Worm (Caenorhabditis elegans) whole organism, late embryonic: ENCODE data around the gene str-99.

Experiments
- C08G9.2 ChIP-seq: sonication (generic microtip); optimal IDR thresholded peaks from 2 replicates; lab custom pipeline; 2016; ENCODE audit warnings: mild to moderate bottlenecking, missing genetic modification characterization, moderate library complexity, missing compliant biosample characterization
- K02D7.2 ChIP-seq: sonication (generic microtip); optimal IDR thresholded peaks from 2 replicates; lab custom pipeline; 2017; ENCODE audit warnings: mild to moderate bottlenecking, missing genetic modification characterization, missing compliant biosample characterization
- K09A11.1 ChIP-seq: sonication (generic microtip); optimal IDR thresholded peaks from 2 replicates; lab custom pipeline; 2017; ENCODE audit warnings: antibody characterized with exemption, mild to moderate bottlenecking, missing genetic modification characterization, missing compliant biosample characterization; ENCODE audit not compliant: insufficient read depth
- Y22D7AL.16 ChIP-seq: sonication (generic microtip); optimal IDR thresholded peaks from 2 replicates; lab custom pipeline; 2016; ENCODE audit warnings: missing genetic modification characterization, missing compliant biosample characterization
- ama-1 ChIP-seq: fragments of 150-350 bp; optimal IDR thresholded peaks from 2 replicates; lab custom pipeline; 2014
- ceh-22 ChIP-seq: sonication (generic microtip); optimal IDR thresholded peaks from 2 replicates; lab custom pipeline; 2017; ENCODE audit warnings: missing biosample characterization, missing genetic modification characterization
- ceh-24 ChIP-seq: sonication (generic microtip); optimal IDR thresholded peaks from 2 replicates; lab custom pipeline; 2016; ENCODE audit warnings: mild to moderate bottlenecking, missing genetic modification characterization, missing compliant biosample characterization
- ceh-34 ChIP-seq: sonication (generic microtip); optimal IDR thresholded peaks from 2 replicates; lab custom pipeline; 2016; ENCODE audit warnings: mild to moderate bottlenecking, missing genetic modification characterization, missing compliant biosample characterization
- ceh-45 ChIP-seq: fragments of 200-800 bp; sonication (Bioruptor generic); IDR thresholded peaks from 2 replicates; pipeline ENCODE4 v1.3.6; 2022; ENCODE audit warnings: missing genetic modification reagents, missing genetic modification characterization, missing compliant biosample characterization
- ceh-6 ChIP-seq: fragments of 200-800 bp; sonication (Bioruptor generic); optimal IDR thresholded peaks from 2 replicates; lab custom pipeline; 2018; ENCODE audit warnings: mild to moderate bottlenecking, missing genetic modification characterization, missing compliant biosample characterization
- dmd-4 ChIP-seq: sonication (generic microtip); optimal IDR thresholded peaks from 2 replicates; lab custom pipeline; 2016; ENCODE audit warnings: borderline replicate concordance, missing genetic modification characterization, missing compliant biosample characterization
- dve-1 ChIP-seq: sonication (generic microtip); optimal IDR thresholded peaks from 2 replicates; lab custom pipeline; 2017; ENCODE audit warnings: antibody characterized with exemption, mild to moderate bottlenecking, missing genetic modification characterization, missing compliant biosample characterization
- elt-4 ChIP-seq: sonication (generic microtip); optimal IDR thresholded peaks from 2 replicates; lab custom pipeline; 2016; ENCODE audit warnings: missing genetic modification characterization, missing compliant biosample characterization
- fax-1 ChIP-seq: sonication (generic microtip); optimal IDR thresholded peaks from 2 replicates; lab custom pipeline; 2016; ENCODE audit warnings: missing genotype, missing genetic modification characterization, missing compliant biosample characterization
- fkh-10 ChIP-seq: fragments of 150-350 bp; optimal IDR thresholded peaks from 2 replicates; lab custom pipeline; 2014; ENCODE audit warnings: missing biosample characterization, missing genetic modification reagents, missing genetic modification characterization
- hlh-30 ChIP-seq: sonication (generic microtip); optimal IDR thresholded peaks from 2 replicates; lab custom pipeline; 2017; ENCODE audit warnings: antibody characterized with exemption, missing genetic modification characterization, missing compliant biosample characterization; ENCODE audit not compliant: insufficient read depth
- hlh-8 ChIP-seq: sonication (generic microtip); optimal IDR thresholded peaks from 2 replicates; lab custom pipeline; 2016; ENCODE audit warnings: missing genotype, missing genetic modification characterization, missing compliant biosample characterization
- lim-6 ChIP-seq: sonication (generic microtip); optimal IDR thresholded peaks from 2 replicates; lab custom pipeline; 2016; ENCODE audit warnings: missing genetic modification characterization, missing compliant biosample characterization
- madf-2 ChIP-seq: sonication (generic microtip); optimal IDR thresholded peaks from 2 replicates; lab custom pipeline; 2017; ENCODE audit warnings: missing genetic modification characterization, missing compliant biosample characterization
- mec-3 ChIP-seq: sonication (generic microtip); optimal IDR thresholded peaks from 2 replicates; lab custom pipeline; 2016; ENCODE audit warnings: borderline replicate concordance, missing genetic modification characterization, missing compliant biosample characterization
- nfya-1 ChIP-seq: sonication (generic microtip); optimal IDR thresholded peaks from 2 replicates; lab custom pipeline; 2017; ENCODE audit warnings: missing genetic modification characterization, mild to moderate bottlenecking, missing compliant biosample characterization, antibody characterized with exemption, moderate library complexity
- nhr-11 ChIP-seq: fragments of 150-350 bp; optimal IDR thresholded peaks from 2 replicates; lab custom pipeline; 2014; ENCODE audit warnings: missing biosample characterization, missing genetic modification characterization
- nhr-232 ChIP-seq: sonication (generic microtip); optimal IDR thresholded peaks from 2 replicates; lab custom pipeline; 2016; ENCODE audit warnings: missing genetic modification characterization, missing compliant biosample characterization
- npax-4 ChIP-seq: sonication (generic microtip); optimal IDR thresholded peaks from 2 replicates; lab custom pipeline; 2016; ENCODE audit warnings: missing genetic modification characterization, missing compliant biosample characterization
- odd-2 ChIP-seq: sonication (generic microtip); optimal IDR thresholded peaks from 2 replicates; lab custom pipeline; 2017; ENCODE audit warnings: antibody characterized with exemption, mild to moderate bottlenecking, missing genetic modification characterization, missing compliant biosample characterization
- pag-3 ChIP-seq: sonication (generic microtip); optimal IDR thresholded peaks from 2 replicates; lab custom pipeline; 2016; ENCODE audit warnings: missing compliant biosample characterization, missing genetic modification characterization, borderline replicate concordance
- pat-9 ChIP-seq: fragments of 200-800 bp; sonication (Bioruptor generic); optimal IDR thresholded peaks from 2 replicates; lab custom pipeline; 2018; ENCODE audit warnings: mild to moderate bottlenecking, missing genetic modification characterization, moderate library complexity, missing compliant biosample characterization
- pax-1 ChIP-seq: fragments of 150-350 bp; optimal IDR thresholded peaks from 2 replicates; lab custom pipeline; 2014; ENCODE audit warnings: missing biosample characterization, missing genetic modification characterization
- pqm-1 ChIP-seq: sonication (generic microtip); optimal IDR thresholded peaks from 2 replicates; lab custom pipeline; 2016; ENCODE audit warnings: missing genetic modification characterization, missing compliant biosample characterization
- pros-1 ChIP-seq: fragments of 150-350 bp; optimal IDR thresholded peaks from 2 replicates; lab custom pipeline; 2014; ENCODE audit warnings: missing biosample characterization, missing genetic modification reagents, missing genetic modification characterization
- ref-2 ChIP-seq: sonication (generic microtip); optimal IDR thresholded peaks from 2 replicates; lab custom pipeline; 2016; ENCODE audit warnings: missing genetic modification characterization, missing compliant biosample characterization
- sox-4 ChIP-seq: sonication (generic microtip); optimal IDR thresholded peaks from 2 replicates; lab custom pipeline; 2017; ENCODE audit warnings: mild to moderate bottlenecking, missing genetic modification characterization, inconsistent platforms, missing compliant biosample characterization
- syd-9 ChIP-seq: sonication (generic microtip); optimal IDR thresholded peaks from 2 replicates; lab custom pipeline; 2016; ENCODE audit warnings: mild to moderate bottlenecking, missing genetic modification characterization, moderate library complexity, missing compliant biosample characterization
- tbx-2 ChIP-seq: sonication (generic microtip); optimal IDR thresholded peaks from 2 replicates; lab custom pipeline; 2016; ENCODE audit warnings: missing genetic modification characterization, missing compliant biosample characterization
- ttx-3 ChIP-seq: sonication (generic microtip); optimal IDR thresholded peaks from 2 replicates; lab custom pipeline; 2016; ENCODE audit warnings: missing genetic modification reagents, missing genetic modification characterization, missing compliant biosample characterization
- unc-42 ChIP-seq: sonication (generic microtip); optimal IDR thresholded peaks from 2 replicates; lab custom pipeline; 2016; ENCODE audit warnings: missing genotype, missing genetic modification characterization, missing compliant biosample characterization
- zip-5 ChIP-seq: sonication (generic microtip); optimal IDR thresholded peaks from 2 replicates; lab custom pipeline; 2016; ENCODE audit warnings: missing genetic modification characterization, missing compliant biosample characterization
- ztf-16 ChIP-seq: sonication (generic microtip); optimal IDR thresholded peaks from 2 replicates; lab custom pipeline; 2017; ENCODE audit warnings: missing genetic modification characterization, missing compliant biosample characterization

Gene str-99

DNA sequence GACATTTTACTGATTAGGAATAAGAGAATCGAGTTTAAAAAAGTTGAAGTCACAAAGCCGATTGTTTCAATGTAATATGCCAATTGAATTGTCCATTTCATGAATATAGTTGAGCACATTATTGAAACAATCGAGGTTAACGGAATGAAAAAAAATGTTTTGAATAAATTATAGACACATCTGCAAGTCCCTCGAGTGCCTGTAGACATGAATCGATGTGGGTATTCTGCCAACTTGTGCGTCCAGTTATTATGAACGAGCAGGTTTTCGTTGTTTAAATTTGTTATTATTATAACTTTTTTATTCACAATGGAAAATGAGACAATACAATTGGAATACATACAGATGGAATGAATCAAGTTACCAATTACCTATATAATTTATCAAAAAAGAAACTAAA, at the start of gene str-99:
Gene str-99, minus strand, starts transcription at position 101 of the 400 bp plus-strand sequence.
- TF ChIP-seq hlh-30 (tag; lab: Kevin White, UChicago) (no peak), unc-42 (tag; lab: Kevin White, UChicago) (no peak), nhr-232 (no peak), K02D7.2 (no peak), hlh-8 (tag; lab: Kevin White, UChicago) (no peak), pax-1 (tag; lab: Kevin White, UChicago) (no peak), pros-1 (tag; lab: Kevin White, UChicago) (no peak), zip-5 (no peak), ama-1 (lab: Kevin White, UChicago) (no peak), dmd-4 (tag; lab: Kevin White, UChicago) (no peak)

DNA sequence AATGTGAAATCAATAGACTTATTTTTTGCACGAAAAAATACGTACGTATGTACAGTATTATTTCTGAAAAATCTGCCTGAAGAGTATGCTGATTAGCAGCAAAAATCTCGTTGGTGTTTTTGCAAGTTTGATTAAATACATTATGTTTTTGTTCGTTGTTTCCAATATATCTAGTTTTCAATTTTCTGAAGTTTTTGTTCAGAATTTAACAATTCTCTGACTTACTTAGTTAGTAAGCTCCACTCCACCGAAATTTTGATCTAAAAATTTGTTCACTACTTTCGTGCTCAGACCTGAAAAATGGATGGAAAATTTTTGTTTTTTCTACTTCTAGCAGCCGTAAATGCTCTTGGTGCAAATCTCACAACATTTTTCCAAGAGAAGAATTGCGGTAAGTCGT, 46.6 kb upstream of the str-99 start, which contains the start of gene irld-26:
Gene irld-26, plus strand, starts transcription at position 301 of the 400 bp plus-strand sequence.
- TF ChIP-seq C08G9.2 (tag; lab: Kevin White, UChicago) (no peak), ztf-16 (tag; lab: Kevin White, UChicago) (no peak), hlh-30 (tag; lab: Kevin White, UChicago) (no peak), ttx-3 (no peak), odd-2 (tag; lab: Kevin White, UChicago) (no peak), npax-4 (no peak), ceh-34 (no peak)

DNA sequence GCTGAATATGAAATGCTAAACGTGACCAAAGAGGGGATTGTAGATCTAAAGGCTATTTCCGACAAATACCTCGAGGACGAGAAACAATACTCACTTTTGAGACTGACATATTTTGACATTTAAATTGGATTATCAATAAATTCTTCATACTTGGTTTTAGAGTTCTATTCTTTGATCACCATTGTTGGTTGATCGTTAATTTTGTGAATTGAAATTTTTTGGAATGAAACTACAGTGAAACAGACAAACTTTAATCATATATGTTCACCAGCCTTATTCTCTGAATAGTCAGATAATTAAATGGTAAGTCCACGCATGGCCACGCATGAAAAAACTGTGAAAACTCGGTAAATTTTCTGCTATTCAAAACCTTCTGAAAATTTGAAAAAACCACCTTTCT, 44.3 kb upstream of the str-99 start, which contains the start of gene F11A5.18:
Gene F11A5.18, plus strand, starts transcription at position 301 of the 400 bp plus-strand sequence.
- TF ChIP-seq dve-1 (tag; lab: Kevin White, UChicago) (no peak), ceh-24 (tag; lab: Kevin White, UChicago) (no peak), Y22D7AL.16 (tag; lab: Kevin White, UChicago) (no peak), fax-1 (tag; lab: Kevin White, UChicago) (no peak), sox-4 (tag; lab: Kevin White, UChicago) (no peak), ref-2 (tag; lab: Kevin White, UChicago) (no peak), pag-3 (tag; lab: Kevin White, UChicago) (no peak), pax-1 (tag; lab: Kevin White, UChicago) (no peak), tbx-2 (tag; lab: Kevin White, UChicago) (no peak), ceh-22 (no peak), nhr-11 (no peak), fkh-10 (no peak), pat-9 (no peak), ceh-45 (GFP tag; lab: Robert Waterston, UW) (no peak), madf-2 (no peak), ttx-3 (no peak)

DNA sequence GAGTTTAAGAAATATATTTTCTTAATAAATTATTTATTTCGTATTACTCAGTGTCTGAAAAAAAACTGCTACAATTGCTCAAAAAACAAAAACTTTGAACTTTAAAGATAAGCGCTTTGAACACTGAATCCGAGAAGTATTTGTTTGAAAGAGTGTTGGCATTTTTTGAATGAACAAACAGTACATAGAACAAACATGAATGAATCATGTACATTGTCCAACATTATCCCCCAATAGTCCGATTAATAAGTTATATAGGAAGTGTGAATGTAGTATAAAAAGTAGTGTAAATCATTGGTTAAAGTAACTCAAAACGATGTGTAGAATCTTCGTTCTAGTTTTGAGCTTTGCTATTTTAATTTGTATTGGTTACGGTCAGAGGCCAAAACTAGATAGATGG, 43.4 kb upstream of the str-99 start, which contains the start of gene F11A5.17:
Gene F11A5.17, plus strand, starts transcription at position 301 of the 400 bp plus-strand sequence.
- TF ChIP-seq K09A11.1 (tag; lab: Kevin White, UChicago) (no peak), mec-3 (no peak), pqm-1 (no peak), ceh-34 (no peak), ama-1 (lab: Kevin White, UChicago) (no peak), elt-4 (no peak), ceh-6 (GFP tag; lab: Kevin White, UChicago) (no peak), fkh-10 (no peak), hlh-8 (tag; lab: Kevin White, UChicago) (no peak), pat-9 (no peak), syd-9 (tag; lab: Kevin White, UChicago) (no peak), ceh-45 (GFP tag; lab: Robert Waterston, UW) (no peak), lim-6 (tag; lab: Kevin White, UChicago) (no peak), nfya-1 (tag; lab: Kevin White, UChicago) (no peak), sox-4 (tag; lab: Kevin White, UChicago) (no peak)
